Worm (Caenorhabditis elegans): ENCODE results near the gene ttr-50.

DNA sequence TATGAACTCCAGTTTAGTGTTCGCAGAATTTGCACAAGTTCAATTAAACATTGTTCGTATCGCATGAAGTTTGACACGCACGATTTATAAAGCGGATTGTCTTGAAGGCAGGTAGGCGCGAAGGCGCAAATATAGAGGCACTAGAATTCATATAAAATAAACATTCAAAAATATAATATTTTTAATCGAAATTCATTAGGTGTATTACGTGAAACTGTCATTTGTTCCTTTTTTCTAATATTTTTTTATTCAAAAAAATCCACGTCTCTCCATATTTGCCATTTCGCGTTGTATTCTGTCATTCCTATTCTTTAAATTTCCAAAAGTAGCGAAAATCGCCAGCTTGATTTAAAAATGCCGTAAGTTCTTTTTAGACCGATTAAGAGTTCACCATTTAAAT lies 987 bp upstream of the ttr-50 start, which contains the start of gene ZK809.1:
- TF ChIP-seq snpc-4 (GFP tag; optimal IDR thresholded peaks at IDR 0.05) (no peak), snpc-4 (tag; optimal IDR thresholded peaks at IDR 0.05) (no peak), xnd-1 (tag; optimal IDR thresholded peaks at IDR 0.05) (no peak), pbrm-1 (GFP tag; IDR thresholded peaks at IDR 0.05) (no peak), fkh-3 (tag; optimal IDR thresholded peaks at IDR 0.05) (no peak), ama-1 (optimal IDR thresholded peaks at IDR 0.05) (no peak), ama-1 (GFP tag; optimal IDR thresholded peaks at IDR 0.05) (no peak), ekl-4 (GFP tag; IDR thresholded peaks at IDR 0.05) (no peak), efl-1 (GFP tag; optimal IDR thresholded peaks at IDR 0.05) (no peak)

Data from whole organism, young adult.